Fruit fly (Drosophila melanogaster) whole organism, prepupa: ENCODE data around the gene Dip-B.

Source experiments
- CG10631 ChIP-seq: fragments of 200-800 bp; sonication (Bioruptor generic); optimal IDR thresholded peaks from 2 replicates; lab custom pipeline; 2016; ENCODE audit warnings: missing biosample characterization, missing genetic modification characterization
- CG11294 ChIP-seq: fragments of 200-800 bp; sonication (Bioruptor generic); IDR thresholded peaks from 2 replicates; pipeline ENCODE4 v1.3.6; 2022; ENCODE audit warnings: missing biosample characterization, missing genetic modification characterization
- CG11762 ChIP-seq: fragments of 200-800 bp; sonication (Bioruptor generic); optimal IDR thresholded peaks from 3 replicates; lab custom pipeline; 2016; ENCODE audit warnings: missing biosample characterization, missing genetic modification characterization; ENCODE audit not compliant: insufficient read depth
- CG11902 ChIP-seq: fragments of 200-800 bp; sonication (Bioruptor generic); optimal IDR thresholded peaks from 3 replicates; lab custom pipeline; 2016; ENCODE audit warnings: missing biosample characterization, missing genetic modification characterization
- CG15336 ChIP-seq: fragments of 200-800 bp; sonication (Bioruptor generic); IDR thresholded peaks from 2 replicates; pipeline ENCODE4 v1.3.6; 2022; ENCODE audit warnings: missing biosample characterization, missing genetic modification characterization
- CG16779 ChIP-seq: fragments of 200-800 bp; sonication (Bioruptor generic); optimal IDR thresholded peaks from 3 replicates; lab custom pipeline; 2017; ENCODE audit warnings: missing biosample characterization, mild to moderate bottlenecking, missing genetic modification characterization
- CG3032 ChIP-seq: fragments of 200-800 bp; optimal IDR thresholded peaks from 2 replicates; lab custom pipeline; 2019; ENCODE audit warnings: missing biosample characterization, mild to moderate bottlenecking, missing genetic modification characterization, moderate library complexity
- CG32006 ChIP-seq: fragments of 200-800 bp; sonication (Bioruptor generic); optimal IDR thresholded peaks from 3 replicates; lab custom pipeline; 2017; ENCODE audit warnings: missing biosample characterization, mild to moderate bottlenecking, missing genetic modification characterization
- CG34406 ChIP-seq: fragments of 200-800 bp; sonication (Bioruptor generic); optimal IDR thresholded peaks from 3 replicates; lab custom pipeline; 2016; ENCODE audit warnings: missing biosample characterization, missing genetic modification characterization
- CG3919 ChIP-seq: fragments of 200-800 bp; sonication (Bioruptor generic); optimal IDR thresholded peaks from 3 replicates; lab custom pipeline; 2016; ENCODE audit warnings: missing biosample characterization, missing genetic modification characterization
- CG4318 ChIP-seq: fragments of 200-800 bp; sonication (Bioruptor generic); optimal IDR thresholded peaks from 3 replicates; lab custom pipeline; 2017; ENCODE audit warnings: missing biosample characterization, mild to moderate bottlenecking, missing genetic modification characterization
- CG6163 ChIP-seq: fragments of 200-800 bp; sonication (Bioruptor generic); IDR thresholded peaks from 3 replicates; pipeline ENCODE4 v1.3.6; 2022; ENCODE audit warnings: missing biosample characterization, missing genetic modification characterization
- CG6276 ChIP-seq: fragments of 200-800 bp; sonication (Bioruptor generic); optimal IDR thresholded peaks from 2 replicates; lab custom pipeline; 2017; ENCODE audit warnings: missing biosample characterization, mild to moderate bottlenecking, missing genetic modification characterization
- CG6854 ChIP-seq: fragments of 200-800 bp; sonication (Bioruptor generic); optimal IDR thresholded peaks from 2 replicates; lab custom pipeline; 2017; ENCODE audit warnings: missing biosample characterization, mild to moderate bottlenecking, missing genetic modification characterization
- CG7368 ChIP-seq: fragments of 200-800 bp; sonication (Bioruptor generic); optimal IDR thresholded peaks from 3 replicates; lab custom pipeline; 2016; ENCODE audit warnings: missing biosample characterization, missing genetic modification characterization
- CG8119 ChIP-seq: fragments of 200-800 bp; sonication (Bioruptor generic); IDR thresholded peaks from 3 replicates; pipeline ENCODE4 v1.3.6; 2022; ENCODE audit warnings: missing biosample characterization, missing genetic modification characterization
- CG8319 ChIP-seq: fragments of 200-800 bp; sonication (Bioruptor generic); optimal IDR thresholded peaks from 3 replicates; lab custom pipeline; 2016; ENCODE audit warnings: missing biosample characterization, missing genetic modification characterization
- CG8632 ChIP-seq: fragments of 200-800 bp; sonication (Bioruptor generic); optimal IDR thresholded peaks from 3 replicates; lab custom pipeline; 2016; ENCODE audit warnings: missing biosample characterization, missing genetic modification characterization
- CG9139 ChIP-seq: fragments of 200-800 bp; sonication (Bioruptor generic); optimal IDR thresholded peaks from 3 replicates; lab custom pipeline; 2017; ENCODE audit warnings: missing biosample characterization, mild to moderate bottlenecking, missing genetic modification characterization
- Eip75B ChIP-seq: fragments of 200-800 bp; sonication (Bioruptor generic); optimal IDR thresholded peaks from 3 replicates; lab custom pipeline; 2016; ENCODE audit warnings: missing biosample characterization, missing genetic modification characterization
- Eip78C ChIP-seq: fragments of 200-800 bp; sonication (Bioruptor generic); peaks from one replicate; lab custom pipeline; 2016; ENCODE audit warnings: missing biosample characterization, missing genetic modification characterization
- Eip93F ChIP-seq: fragments of 200-800 bp; sonication (Bioruptor generic); optimal IDR thresholded peaks from 2 replicates; lab custom pipeline; 2016; ENCODE audit warnings: missing biosample characterization, mild to moderate bottlenecking, missing genetic modification characterization
- Ets96B ChIP-seq: fragments of 200-800 bp; optimal IDR thresholded peaks from 2 replicates; lab custom pipeline; 2019; ENCODE audit warnings: missing biosample characterization, mild to moderate bottlenecking, missing genetic modification characterization, moderate library complexity
- Hr4 ChIP-seq: fragments of 200-800 bp; sonication (Bioruptor generic); optimal IDR thresholded peaks from 3 replicates; lab custom pipeline; 2016; ENCODE audit warnings: missing biosample characterization, missing genetic modification characterization
- Lpt ChIP-seq: fragments of 200-800 bp; sonication (Bioruptor generic); optimal IDR thresholded peaks from 3 replicates; lab custom pipeline; 2016; ENCODE audit warnings: missing biosample characterization, missing genetic modification characterization
- Met ChIP-seq: fragments of 200-800 bp; sonication (Bioruptor generic); optimal IDR thresholded peaks from 3 replicates; lab custom pipeline; 2016; ENCODE audit warnings: missing biosample characterization, missing genetic modification characterization
- OdsH ChIP-seq: fragments of 200-800 bp; sonication (Bioruptor generic); optimal IDR thresholded peaks from 3 replicates; lab custom pipeline; 2016; ENCODE audit warnings: missing biosample characterization, missing genetic modification characterization
- acj6 ChIP-seq: fragments of 200-800 bp; sonication (Bioruptor generic); optimal IDR thresholded peaks from 3 replicates; lab custom pipeline; 2016; ENCODE audit warnings: missing biosample characterization, missing genetic modification characterization
- cyc ChIP-seq: fragments of 200-800 bp; sonication (Bioruptor generic); optimal IDR thresholded peaks from 3 replicates; lab custom pipeline; 2016; ENCODE audit warnings: missing biosample characterization, missing genetic modification characterization
- dsx ChIP-seq: fragments of 200-800 bp; optimal IDR thresholded peaks from 3 replicates; lab custom pipeline; 2019; ENCODE audit warnings: missing biosample characterization, mild to moderate bottlenecking, missing genetic modification characterization, moderate library complexity; ENCODE audit not compliant: poor library complexity, severe bottlenecking
- fkh ChIP-seq: fragments of 200-800 bp; sonication (Bioruptor generic); optimal IDR thresholded peaks from 3 replicates; lab custom pipeline; 2017; ENCODE audit warnings: missing biosample characterization, mild to moderate bottlenecking, missing genetic modification characterization, moderate library complexity
- lz ChIP-seq: fragments of 200-800 bp; sonication (Bioruptor generic); optimal IDR thresholded peaks from 3 replicates; lab custom pipeline; 2016; ENCODE audit warnings: missing biosample characterization, missing genetic modification characterization
- net ChIP-seq: fragments of 200-800 bp; sonication (Bioruptor generic); optimal IDR thresholded peaks from 3 replicates; lab custom pipeline; 2016; ENCODE audit warnings: missing biosample characterization, missing genetic modification characterization
- spab ChIP-seq: fragments of 200-800 bp; sonication (Bioruptor generic); optimal IDR thresholded peaks from 2 replicates; lab custom pipeline; 2017; ENCODE audit warnings: missing biosample characterization, mild to moderate bottlenecking, missing genetic modification characterization, missing genetic modification reagents
- ss ChIP-seq, 2 experiments: fragments of 200-800 bp; sonication (Bioruptor generic); optimal IDR thresholded peaks; 2 replicates in 1 of 2; 3 replicates in 1 of 2; lab custom pipeline; 2017 to 2018; ENCODE audit warnings: mild to moderate bottlenecking in 2 of 2, missing biosample characterization in 2 of 2, missing genetic modification characterization in 2 of 2, moderate library complexity in 1 of 2
- svp ChIP-seq: fragments of 200-800 bp; sonication (Bioruptor generic); peaks from one replicate; lab custom pipeline; 2016; ENCODE audit warnings: missing biosample characterization, missing genetic modification characterization
- vri ChIP-seq: fragments of 200-800 bp; sonication (Bioruptor generic); optimal IDR thresholded peaks from 3 replicates; lab custom pipeline; 2016; ENCODE audit warnings: missing biosample characterization, mild to moderate bottlenecking, missing genetic modification characterization

Gene Dip-B

DNA sequence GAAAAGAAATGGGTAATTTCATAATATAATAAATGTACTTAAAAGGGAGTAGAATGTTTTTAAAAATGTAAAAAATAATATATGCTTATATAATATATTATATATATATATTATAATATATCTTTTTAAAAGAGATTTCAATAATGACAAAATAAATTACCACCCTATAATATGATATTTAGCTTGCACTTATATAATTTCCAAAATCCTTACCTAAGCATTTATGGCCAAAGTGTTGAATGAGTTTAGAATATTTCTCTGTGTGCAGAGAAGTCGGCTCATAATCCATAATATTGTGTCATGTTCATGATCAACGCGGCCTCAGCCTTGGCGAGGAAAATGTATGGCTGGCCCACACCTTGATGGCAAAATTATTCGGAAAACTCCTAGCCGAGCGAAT, 6.1 kb downstream of the Dip-B start:
- TF ChIP-seq CG4318 (GFP tag; lab: Kevin White, UChicago) (peak; percentile 41), CG10631 (no peak), OdsH (GFP tag; lab: Kevin White, UChicago) (peak; percentile 33), Ets96B (no peak), CG6276 (peak; percentile 52), CG32006 (GFP tag; lab: Kevin White, UChicago) (peak; percentile 68), vri (GFP tag; lab: Kevin White, UChicago) (no peak), acj6 (GFP tag; lab: Kevin White, UChicago) (peak; percentile 22), CG8119 (GFP tag; lab: Robert Waterston, UW) (peak; percentile 47), Lpt (GFP tag; lab: Kevin White, UChicago) (peak; percentile 0), CG15336 (GFP tag; lab: Robert Waterston, UW) (no peak), Hr4 (peak; percentile 18), ss (GFP tag; optimal IDR thresholded peaks at IDR 0.05; lab: Kevin White, UChicago) (no peak), Eip78C (GFP tag; lab: Kevin White, UChicago) (peak; percentile 41), CG16779 (tag; lab: Kevin White, UChicago) (no peak)

DNA sequence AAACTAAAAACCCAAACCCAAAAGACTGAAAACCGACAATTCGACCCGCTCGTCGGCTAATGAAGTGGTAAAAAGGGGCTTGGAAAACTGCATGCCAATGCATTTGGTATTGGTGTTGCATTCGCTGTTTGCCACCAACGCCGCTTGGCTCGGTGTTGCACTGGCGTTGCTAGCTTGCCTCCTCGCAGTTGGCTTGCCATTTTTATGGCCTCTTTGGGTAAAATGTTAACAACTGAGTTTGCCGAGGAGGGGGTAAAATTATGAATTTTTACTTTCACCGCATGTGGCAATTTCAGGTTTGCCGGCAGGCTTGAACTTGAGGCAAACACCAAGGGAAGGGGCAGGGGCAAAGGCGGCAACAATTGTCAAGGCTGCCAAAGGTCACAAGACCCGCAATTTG, 6.6 kb downstream of the Dip-B start:
- TF ChIP-seq svp (GFP tag; lab: Kevin White, UChicago), result no peak
- no peak for TF ChIP-seq Ets96B
- no peak for TF ChIP-seq Met (GFP tag; lab: Kevin White, UChicago)
- TF ChIP-seq CG11762 (GFP tag; lab: Kevin White, UChicago), result no peak
- TF ChIP-seq CG9139, result no peak

DNA sequence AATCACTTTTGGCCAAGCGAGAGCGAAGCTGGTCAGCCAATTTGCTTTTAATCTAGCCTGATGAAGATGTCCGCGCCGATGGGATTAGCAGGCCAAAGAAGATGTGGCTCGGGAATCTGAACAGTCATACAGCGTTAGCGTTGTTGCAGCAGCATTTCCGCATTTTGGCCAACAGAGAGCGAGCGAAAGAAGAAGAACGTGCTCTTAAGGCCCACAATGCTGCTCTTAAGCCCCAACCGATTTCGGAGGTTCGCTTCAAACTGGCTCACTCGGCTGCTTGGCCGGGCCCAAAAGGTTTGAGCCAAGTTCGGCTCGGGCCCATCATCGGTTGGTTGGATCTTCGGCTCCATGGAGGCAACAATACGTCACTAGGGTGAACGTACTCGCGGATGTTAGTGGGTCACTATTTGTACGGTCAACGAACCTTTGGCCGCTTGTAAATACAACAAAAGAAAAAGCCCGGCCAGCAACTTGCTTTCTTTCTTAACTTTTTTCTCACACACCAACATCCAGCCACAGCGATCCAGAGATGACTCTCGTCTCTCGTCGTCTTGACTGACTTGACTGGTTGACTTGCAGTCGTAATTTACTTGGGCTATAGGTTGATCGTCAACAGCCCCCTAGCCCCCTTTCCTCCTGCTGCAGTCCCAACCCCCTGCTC, 7.7 kb downstream of the Dip-B start:
- peak; percentile 34 for TF ChIP-seq Eip78C (GFP tag; lab: Kevin White, UChicago)
- TF ChIP-seq CG3032 (tag; lab: Kevin White, UChicago), result no peak
- no peak for TF ChIP-seq cyc (GFP tag; lab: Kevin White, UChicago)
- peak; percentile 54 for TF ChIP-seq svp (GFP tag; lab: Kevin White, UChicago)
- TF ChIP-seq CG11902 (GFP tag; lab: Kevin White, UChicago), result no peak
- no peak for TF ChIP-seq net (GFP tag; lab: Kevin White, UChicago)
- TF ChIP-seq CG6854 (GFP tag; lab: Kevin White, UChicago), result peak; percentile 10
- no peak for TF ChIP-seq Eip75B (GFP tag; lab: Kevin White, UChicago)
- TF ChIP-seq, all 60 proteins: peak for 3

DNA sequence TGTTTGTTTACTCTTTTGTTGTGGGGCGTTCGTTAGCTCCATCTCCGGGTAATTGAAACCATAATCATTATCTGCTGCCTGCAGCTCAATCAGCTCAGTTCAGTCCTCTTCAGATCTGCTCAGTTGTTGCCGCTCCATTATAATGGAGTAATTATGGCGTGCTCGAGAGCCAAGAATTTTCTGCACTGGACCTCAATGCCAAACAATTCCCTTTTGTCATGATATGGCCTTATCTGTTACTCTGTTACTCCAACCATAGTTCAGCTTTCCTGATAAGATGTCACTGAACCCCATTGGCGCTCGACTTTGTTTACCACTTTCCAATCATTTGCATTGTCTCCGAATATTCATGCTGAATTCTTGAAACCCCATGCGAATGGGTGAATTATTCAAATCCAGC, 8.7 kb downstream of the Dip-B start:
- TF ChIP-seq CG34406 (GFP tag; lab: Kevin White, UChicago) (no peak), spab (GFP tag; lab: Kevin White, UChicago) (no peak), fkh (GFP tag; lab: Kevin White, UChicago) (no peak), CG6854 (GFP tag; lab: Kevin White, UChicago) (no peak), Eip78C (GFP tag; lab: Kevin White, UChicago) (peak; percentile 67), CG8319 (GFP tag; lab: Kevin White, UChicago) (no peak), CG8632 (GFP tag; lab: Kevin White, UChicago) (no peak), CG7368 (GFP tag; lab: Kevin White, UChicago) (no peak), lz (GFP tag; lab: Kevin White, UChicago) (no peak), CG6276 (no peak), Eip93F (GFP tag; lab: Kevin White, UChicago) (no peak), Met (GFP tag; lab: Kevin White, UChicago) (no peak), CG9139 (no peak), CG3032 (tag; lab: Kevin White, UChicago) (no peak), CG32006 (GFP tag; lab: Kevin White, UChicago) (no peak), CG16779 (tag; lab: Kevin White, UChicago) (no peak), CG6163 (no peak), CG3919 (GFP tag; lab: Kevin White, UChicago) (no peak), svp (GFP tag; lab: Kevin White, UChicago) (peak; percentile 90), dsx (no peak), CG15336 (GFP tag; lab: Robert Waterston, UW) (0 out of 2 replicates have a peak, but pooled peaks have one; percentile 5), CG11294 (GFP tag; lab: Robert Waterston, UW) (no peak), vri (GFP tag; lab: Kevin White, UChicago) (no peak)
